Worm (Caenorhabditis elegans) whole organism, early embryonic: ENCODE data around the gene appg-2.

Experiments used
- B0310.2 ChIP-seq: sonication (generic microtip); optimal IDR thresholded peaks from 2 replicates; lab custom pipeline; 2016; ENCODE audit warnings: mild to moderate bottlenecking, missing genetic modification characterization, missing compliant biosample characterization
- ama-1 ChIP-seq: fragments of 150-350 bp; optimal IDR thresholded peaks from 2 replicates; lab custom pipeline; 2014
- ceh-36 ChIP-seq: sonication (generic microtip); optimal IDR thresholded peaks from 2 replicates; lab custom pipeline; 2016; ENCODE audit warnings: missing genetic modification characterization, inconsistent platforms, missing compliant biosample characterization
- flt-1 ChIP-seq: fragments of 200-800 bp; sonication (Bioruptor generic); IDR thresholded peaks from 2 replicates; pipeline ENCODE4 v1.3.6; 2022; ENCODE audit warnings: missing genetic modification characterization, missing compliant biosample characterization
- hmg-4 ChIP-seq: fragments of 200-800 bp; sonication (Bioruptor generic); optimal IDR thresholded peaks from 2 replicates; lab custom pipeline; 2018; ENCODE audit warnings: mild to moderate bottlenecking, missing genetic modification characterization, missing compliant biosample characterization
- hnd-1 ChIP-seq: sonication (generic microtip); optimal IDR thresholded peaks from 2 replicates; lab custom pipeline; 2016; ENCODE audit warnings: missing genetic modification characterization, missing compliant biosample characterization
- sea-1 ChIP-seq: fragments of 200-800 bp; sonication (Bioruptor generic); conservative IDR thresholded peaks from 2 replicates; pipeline ENCODE4 v1.3.6; 2022; ENCODE audit warnings: missing genetic modification characterization, missing compliant biosample characterization
- tbx-11 ChIP-seq: fragments of 200-800 bp; sonication (Bioruptor generic); IDR thresholded peaks from 2 replicates; pipeline ENCODE4 v1.3.6; 2022; ENCODE audit warnings: missing genetic modification characterization, missing compliant biosample characterization

ce11 chrII:8766897-8767296, 34.0 kb upstream of the appg-2 start, which contains the start of gene pah-1:
- TF ChIP-seq flt-1 (no peak), hmg-4 (GFP tag; lab: Kevin White, UChicago) (no peak), sea-1 (no peak), B0310.2 (tag; lab: Kevin White, UChicago) (no peak), hnd-1 (no peak), ceh-36 (tag; lab: Kevin White, UChicago) (no peak), ama-1 (no peak), tbx-11 (no peak)
